Worm (Caenorhabditis elegans) whole organism, L3 larva: ENCODE measurements around the gene znf-622.
A peak's percentile ranks its signal among the peaks of the same experiment; 100 is the strongest.

ENCODE experiments used
- R02D3.7 ChIP-seq: fragments of 150-350 bp; optimal IDR thresholded peaks from 2 replicates; lab custom pipeline; 2014; ENCODE audit warnings: missing biosample characterization, missing genetic modification characterization
- ZK546.5 ChIP-seq: sonication (generic microtip); optimal IDR thresholded peaks from 2 replicates; lab custom pipeline; 2017; ENCODE audit warnings: missing biosample characterization, missing genetic modification characterization
- aly-2 ChIP-seq: fragments of 150-350 bp; optimal IDR thresholded peaks from 2 replicates; lab custom pipeline; 2014; ENCODE audit warnings: missing biosample characterization, missing genetic modification characterization
- ama-1 ChIP-seq: fragments of 150-350 bp; optimal IDR thresholded peaks from 2 replicates; lab custom pipeline; 2018
- ceh-16 ChIP-seq: sonication (generic microtip); optimal IDR thresholded peaks from 2 replicates; lab custom pipeline; 2017; ENCODE audit warnings: missing biosample characterization, missing genetic modification characterization
- ceh-28 ChIP-seq: fragments of 150-350 bp; optimal IDR thresholded peaks from 2 replicates; lab custom pipeline; 2014; ENCODE audit warnings: missing biosample characterization, missing genetic modification reagents, missing genetic modification characterization
- ceh-82 ChIP-seq: fragments of 150-350 bp; optimal IDR thresholded peaks from 2 replicates; lab custom pipeline; 2014; ENCODE audit warnings: missing biosample characterization, missing genetic modification characterization
- ceh-9 ChIP-seq: sonication (generic microtip); optimal IDR thresholded peaks from 2 replicates; lab custom pipeline; 2018; ENCODE audit warnings: missing biosample characterization, missing genetic modification characterization
- egl-27 ChIP-seq: sonication (generic microtip); optimal IDR thresholded peaks from 4 replicates; lab custom pipeline; 2017; ENCODE audit warnings: missing biosample characterization, missing genetic modification reagents, missing genetic modification characterization
- egl-5 ChIP-seq: fragments of 150-350 bp; optimal IDR thresholded peaks from 2 replicates; lab custom pipeline; 2017; ENCODE audit warnings: missing biosample characterization, missing genetic modification reagents, missing genetic modification characterization, inconsistent platforms
- elt-2 ChIP-seq: sonication (generic microtip); optimal IDR thresholded peaks from 2 replicates; lab custom pipeline; 2016; ENCODE audit warnings: missing genetic modification reagents, mild to moderate bottlenecking, missing genetic modification characterization, missing compliant biosample characterization
- fkh-2 ChIP-seq: fragments of 150-350 bp; optimal IDR thresholded peaks from 2 replicates; lab custom pipeline; 2014; ENCODE audit warnings: missing biosample characterization, missing genetic modification reagents, missing genetic modification characterization
- fos-1 ChIP-seq: fragments of 150-350 bp; optimal IDR thresholded peaks from 2 replicates; lab custom pipeline; 2014; ENCODE audit warnings: missing biosample characterization, missing genetic modification characterization
- hmg-11 ChIP-seq: sonication (generic microtip); optimal IDR thresholded peaks from 2 replicates; lab custom pipeline; 2016; ENCODE audit warnings: missing genetic modification characterization, missing compliant biosample characterization
- jun-1 ChIP-seq: fragments of 150-350 bp; optimal IDR thresholded peaks from 2 replicates; lab custom pipeline; 2014; ENCODE audit warnings: missing biosample characterization, missing genetic modification reagents, missing genetic modification characterization
- lin-15B ChIP-seq: fragments of 150-350 bp; optimal IDR thresholded peaks from 2 replicates; lab custom pipeline; 2014; ENCODE audit warnings: missing biosample characterization, missing genetic modification characterization
- lin-39 ChIP-seq: fragments of 150-350 bp; optimal IDR thresholded peaks from 2 replicates; lab custom pipeline; 2018; ENCODE audit warnings: missing biosample characterization, missing genetic modification reagents, missing genetic modification characterization
- lsy-12 ChIP-seq: sonication (generic microtip); optimal IDR thresholded peaks from 2 replicates; lab custom pipeline; 2016; ENCODE audit warnings: mild to moderate bottlenecking, missing genetic modification characterization, missing compliant biosample characterization
- mdl-1 ChIP-seq: fragments of 150-350 bp; optimal IDR thresholded peaks from 2 replicates; lab custom pipeline; 2014; ENCODE audit warnings: missing biosample characterization, missing genetic modification characterization
- mml-1 ChIP-seq: fragments of 150-350 bp; sonication (generic microtip); optimal IDR thresholded peaks from 3 replicates; lab custom pipeline; 2014; ENCODE audit warnings: missing biosample characterization, missing genetic modification characterization
- nfya-1 ChIP-seq: sonication (generic microtip); optimal IDR thresholded peaks from 2 replicates; lab custom pipeline; 2017; ENCODE audit warnings: missing genetic modification characterization, mild to moderate bottlenecking, missing compliant biosample characterization, antibody characterized with exemption, moderate library complexity; ENCODE audit not compliant: insufficient read depth
- nhr-11 ChIP-seq: fragments of 150-350 bp; optimal IDR thresholded peaks from 2 replicates; lab custom pipeline; 2014; ENCODE audit warnings: missing biosample characterization, missing genetic modification characterization
- nhr-12 ChIP-seq: fragments of 150-350 bp; optimal IDR thresholded peaks from 2 replicates; lab custom pipeline; 2014; ENCODE audit warnings: missing biosample characterization, missing genetic modification characterization
- nhr-23 ChIP-seq: fragments of 150-350 bp; optimal IDR thresholded peaks from 2 replicates; lab custom pipeline; 2014; ENCODE audit warnings: missing biosample characterization, missing genetic modification reagents, missing genetic modification characterization
- nhr-237 ChIP-seq: fragments of 150-350 bp; optimal IDR thresholded peaks from 2 replicates; lab custom pipeline; 2014; ENCODE audit warnings: missing biosample characterization, missing genetic modification characterization
- nhr-25 ChIP-seq: sonication (generic microtip); optimal IDR thresholded peaks from 2 replicates; lab custom pipeline; 2017; ENCODE audit warnings: missing biosample characterization, missing genetic modification characterization
- nhr-28 ChIP-seq: fragments of 150-350 bp; optimal IDR thresholded peaks from 2 replicates; lab custom pipeline; 2014; ENCODE audit warnings: missing biosample characterization, missing genetic modification characterization
- nhr-43 ChIP-seq: sonication (generic microtip); optimal IDR thresholded peaks from 2 replicates; lab custom pipeline; 2016; ENCODE audit warnings: mild to moderate bottlenecking, missing genetic modification characterization, missing compliant biosample characterization; ENCODE audit not compliant: poor library complexity, severe bottlenecking
- nhr-67 ChIP-seq: fragments of 150-350 bp; optimal IDR thresholded peaks from 2 replicates; lab custom pipeline; 2014; ENCODE audit warnings: missing biosample characterization, missing genetic modification characterization
- nhr-76 ChIP-seq: fragments of 150-350 bp; sonication (generic microtip); optimal IDR thresholded peaks from 5 replicates; lab custom pipeline; 2014; ENCODE audit warnings: missing biosample characterization, missing genetic modification characterization
- nhr-77 ChIP-seq: fragments of 150-350 bp; optimal IDR thresholded peaks from 2 replicates; lab custom pipeline; 2014; ENCODE audit warnings: missing biosample characterization, missing genetic modification characterization
- pha-4 ChIP-seq: fragments of 150-350 bp; optimal IDR thresholded peaks from 2 replicates; lab custom pipeline; 2014; ENCODE audit warnings: missing biosample characterization, missing genetic modification reagents, missing genetic modification characterization
- pqm-1 ChIP-seq: fragments of 150-350 bp; optimal IDR thresholded peaks from 2 replicates; lab custom pipeline; 2017; ENCODE audit warnings: missing biosample characterization, missing genetic modification characterization, inconsistent platforms
- sea-2 ChIP-seq: fragments of 150-350 bp; sonication (generic microtip); optimal IDR thresholded peaks from 4 replicates; lab custom pipeline; 2014; ENCODE audit warnings: missing biosample characterization, missing genetic modification reagents, missing genetic modification characterization
- skn-1 ChIP-seq: fragments of 150-350 bp; optimal IDR thresholded peaks from 2 replicates; lab custom pipeline; 2014; ENCODE audit warnings: missing biosample characterization, missing genetic modification characterization
- snpc-4 ChIP-seq: fragments of 150-350 bp; optimal IDR thresholded peaks from 2 replicates; lab custom pipeline; 2014; ENCODE audit warnings: missing biosample characterization, missing genetic modification characterization
- unc-62 ChIP-seq: fragments of 150-350 bp; sonication (generic microtip); optimal IDR thresholded peaks from 4 replicates; lab custom pipeline; 2014; ENCODE audit warnings: missing biosample characterization, missing genetic modification reagents, missing genetic modification characterization
- zag-1 ChIP-seq: fragments of 150-350 bp; optimal IDR thresholded peaks from 2 replicates; lab custom pipeline; 2014; ENCODE audit warnings: missing biosample characterization, missing genetic modification characterization
- ztf-11 ChIP-seq: fragments of 150-350 bp; optimal IDR thresholded peaks from 2 replicates; lab custom pipeline; 2014; ENCODE audit warnings: missing biosample characterization, missing genetic modification characterization
- ztf-4 ChIP-seq: fragments of 150-350 bp; optimal IDR thresholded peaks from 2 replicates; lab custom pipeline; 2014; ENCODE audit warnings: missing biosample characterization, missing genetic modification characterization

The znf-622 gene

ce11 chrIII:6373850-6374474 is 7.5 kb upstream of the znf-622 start:
- TF ChIP-seq elt-2 (peak; percentile 8), ceh-82 (tag; lab: Kevin White, UChicago) (no peak), pha-4 (tag; lab: Kevin White, UChicago) (no peak)

ce11 chrIII:6374947-6375415 is 6.5 kb upstream of the znf-622 start, which contains the start of the genes rps-13 and nfx-1:
Gene rps-13, minus strand, starts transcription at chrIII:6374997.
Gene nfx-1, plus strand, starts transcription at chrIII:6375379.
- peak; percentile 73 for TF ChIP-seq skn-1
- peak; percentile 58 for TF ChIP-seq egl-5 (tag; lab: Kevin White, UChicago)
- peak; percentile 34 for TF ChIP-seq pqm-1 (tag; lab: Kevin White, UChicago)
- TF ChIP-seq egl-27: no peak
- no peak for TF ChIP-seq ceh-82 (tag; lab: Kevin White, UChicago)
- no peak for TF ChIP-seq unc-62 (GFP tag; lab: Kevin White, UChicago)
- peak; percentile 83 for TF ChIP-seq lin-15B
- TF ChIP-seq lin-39 (tag; lab: Kevin White, UChicago): peak; percentile 84
- TF ChIP-seq nhr-11 (tag; lab: Kevin White, UChicago): peak; percentile 40
- TF ChIP-seq nhr-28 (tag; lab: Kevin White, UChicago): no peak
- no peak for TF ChIP-seq ceh-16
- TF ChIP-seq ZK546.5 (tag; lab: Kevin White, UChicago): no peak
- TF ChIP-seq R02D3.7 (tag; lab: Kevin White, UChicago): peak; percentile 43
- no peak for TF ChIP-seq nhr-12 (tag; lab: Kevin White, UChicago)
- TF ChIP-seq nhr-25: peak; percentile 82
- peak; percentile 52 for TF ChIP-seq hmg-11 (tag; lab: Kevin White, UChicago)
- no peak for TF ChIP-seq jun-1
- TF ChIP-seq nhr-43 (tag; lab: Kevin White, UChicago): peak; percentile 78
- TF ChIP-seq pha-4 (tag; lab: Kevin White, UChicago): peak; percentile 94
- no peak for TF ChIP-seq aly-2 (tag; lab: Kevin White, UChicago)
- peak; percentile 92 for TF ChIP-seq nhr-23 (tag; lab: Kevin White, UChicago)
- no peak for TF ChIP-seq nhr-67 (tag; lab: Kevin White, UChicago)
- TF ChIP-seq ama-1 (lab: Kevin White, UChicago): no peak
- TF ChIP-seq elt-2: peak; percentile 51
- TF ChIP-seq ceh-28: peak; percentile 50
- no peak for TF ChIP-seq snpc-4 (tag; lab: Kevin White, UChicago)
- no peak for TF ChIP-seq ztf-4 (tag; lab: Kevin White, UChicago)
- TF ChIP-seq nhr-76 (tag; lab: Kevin White, UChicago): no peak
- no peak for TF ChIP-seq fos-1
- no peak for TF ChIP-seq ceh-9 (tag; lab: Kevin White, UChicago)
- TF ChIP-seq zag-1 (tag; lab: Kevin White, UChicago): no peak
- peak; percentile 97 for TF ChIP-seq nfya-1 (tag; lab: Kevin White, UChicago)
- TF ChIP-seq sea-2 (GFP tag; lab: Kevin White, UChicago): no peak
- TF ChIP-seq, all 47 proteins: peak for 15

DNA sequence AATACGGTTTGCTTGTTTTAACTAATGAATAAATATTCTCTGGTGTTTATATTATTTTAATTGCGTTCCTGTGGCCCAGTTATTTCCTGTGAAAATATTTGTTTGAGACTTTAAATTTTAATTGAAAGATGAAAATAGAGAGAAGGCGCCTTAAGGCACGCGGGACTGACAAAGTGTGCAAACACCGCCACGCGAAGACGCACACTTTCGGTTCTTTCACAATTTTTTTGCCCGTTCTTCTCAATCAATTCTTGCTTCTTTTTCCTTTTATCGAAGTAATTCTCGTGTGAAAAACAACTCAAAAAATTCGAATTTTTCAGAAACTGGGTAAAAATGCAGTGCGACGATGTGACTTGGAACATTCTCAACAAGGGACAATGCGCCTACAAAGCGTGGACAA is 2.3 kb upstream of the znf-622 start, which contains the start of gene C16A3.6:
Gene C16A3.6, plus strand, starts transcription at position 84 of the 400 bp plus-strand sequence.
- TF ChIP-seq ceh-28 (no peak), nhr-67 (tag; lab: Kevin White, UChicago) (no peak), ceh-82 (tag; lab: Kevin White, UChicago) (no peak), sea-2 (GFP tag; lab: Kevin White, UChicago) (no peak), ZK546.5 (tag; lab: Kevin White, UChicago) (no peak), ama-1 (lab: Kevin White, UChicago) (peak; percentile 75), nhr-237 (tag; lab: Kevin White, UChicago) (no peak), nhr-76 (tag; lab: Kevin White, UChicago) (no peak), snpc-4 (tag; lab: Kevin White, UChicago) (no peak), fkh-2 (no peak), mml-1 (tag; lab: Kevin White, UChicago) (no peak), zag-1 (tag; lab: Kevin White, UChicago) (no peak), R02D3.7 (tag; lab: Kevin White, UChicago) (no peak), pqm-1 (tag; lab: Kevin White, UChicago) (no peak), elt-2 (peak; percentile 14), ztf-11 (tag; lab: Kevin White, UChicago) (no peak), nhr-23 (tag; lab: Kevin White, UChicago) (peak; percentile 11), egl-27 (no peak), egl-5 (tag; lab: Kevin White, UChicago) (no peak), pha-4 (tag; lab: Kevin White, UChicago) (peak; percentile 40), mdl-1 (tag; lab: Kevin White, UChicago) (no peak), nhr-77 (tag; lab: Kevin White, UChicago) (no peak), nfya-1 (tag; lab: Kevin White, UChicago) (peak; percentile 37), nhr-43 (tag; lab: Kevin White, UChicago) (no peak), lsy-12 (tag; lab: Kevin White, UChicago) (no peak), jun-1 (no peak), hmg-11 (tag; lab: Kevin White, UChicago) (peak; percentile 32), skn-1 (no peak), nhr-25 (no peak)
